Fruit fly (Drosophila melanogaster): Measurements from ENCODE around the gene Nna1.
A peak's percentile ranks its signal among the peaks of the same experiment; 100 is the strongest.

Gene Nna1

dm6 chrX:13643961-13644360, 48.1 kb upstream of the Nna1 start (continued):
- TF ChIP-seq lola (GFP tag; optimal IDR thresholded peaks at IDR 0.05): no peak
- peak; percentile 59 for TF ChIP-seq CG18262 (tag; optimal IDR thresholded peaks at IDR 0.05)
- TF ChIP-seq CG18619 (GFP tag; optimal IDR thresholded peaks at IDR 0.05): peak; percentile 1
- no peak for TF ChIP-seq CG8281 (tag; optimal IDR thresholded peaks at IDR 0.05)
- TF ChIP-seq CG1647 (GFP tag; optimal IDR thresholded peaks at IDR 0.05): peak; percentile 53
- TF ChIP-seq ind (GFP tag; optimal IDR thresholded peaks at IDR 0.05): peak; percentile 63
- no peak for TF ChIP-seq Tbp (GFP tag; optimal IDR thresholded peaks at IDR 0.05)
- peak; percentile 45 for TF ChIP-seq PHDP (tag; optimal IDR thresholded peaks at IDR 0.05)
- TF ChIP-seq chm (GFP tag; IDR thresholded peaks at IDR 0.05): 0 out of 2 replicates have a peak, but pooled peaks have one; percentile 59
- no peak for TF ChIP-seq CG4328 (GFP tag; optimal IDR thresholded peaks at IDR 0.05)
- no peak for TF ChIP-seq nerfin-1 (tag; optimal IDR thresholded peaks at IDR 0.05)
- TF ChIP-seq Hand (GFP tag; optimal IDR thresholded peaks at IDR 0.05): no peak
- peak; percentile 48 for TF ChIP-seq bab2 (GFP tag; optimal IDR thresholded peaks at IDR 0.05)
- no peak for TF ChIP-seq ash1 (GFP tag; optimal IDR thresholded peaks at IDR 0.05)
- TF ChIP-seq CG4730 (GFP tag; IDR thresholded peaks at IDR 0.05): peak; percentile 51; the same call in 1 of the 2 replicates
- no peak for TF ChIP-seq Dek (tag; optimal IDR thresholded peaks at IDR 0.05)
- TF ChIP-seq H15 (GFP tag; IDR thresholded peaks at IDR 0.05): peak; percentile 31; the same call in 1 of the 3 replicates
- TF ChIP-seq CG7556 (GFP tag; optimal IDR thresholded peaks at IDR 0.05): peak; percentile 27
- TF ChIP-seq bbx (GFP tag; IDR thresholded peaks at IDR 0.05; ENCODE audit: partially characterized antibody): no peak
- no peak for TF ChIP-seq CG7271 (tag; optimal IDR thresholded peaks at IDR 0.05)
- peak; percentile 67 for TF ChIP-seq dmrt99B (tag; optimal IDR thresholded peaks at IDR 0.05)
- peak; percentile 27 for TF ChIP-seq Asciz (GFP tag; optimal IDR thresholded peaks at IDR 0.05)
- no peak for TF ChIP-seq CkIIα-i1 (GFP tag; IDR thresholded peaks at IDR 0.05)
- peak; percentile 24; the same call in 1 of the 2 replicates for TF ChIP-seq E2f2 (GFP tag; IDR thresholded peaks at IDR 0.05)
- TF ChIP-seq CG11696 (GFP tag; IDR thresholded peaks at IDR 0.05): 0 out of 2 replicates have a peak, but pooled peaks have one; percentile 43
- TF ChIP-seq CG42726 (GFP tag; IDR thresholded peaks at IDR 0.05; ENCODE audit: partially characterized antibody): no peak
- TF ChIP-seq slp2 (GFP tag; optimal IDR thresholded peaks at IDR 0.05): peak; percentile 15
- TF ChIP-seq ranshi (GFP tag; IDR thresholded peaks at IDR 0.05): peak; percentile 72
- TF ChIP-seq MESR4 (GFP tag; optimal IDR thresholded peaks at IDR 0.05): no peak
- peak; percentile 63; the same call in 1 of the 2 replicates for TF ChIP-seq E2f1 (GFP tag; IDR thresholded peaks at IDR 0.05)
- TF ChIP-seq sens-2 (GFP tag; IDR thresholded peaks at IDR 0.05): peak; percentile 69
- TF ChIP-seq onecut (GFP tag; IDR thresholded peaks at IDR 0.05): no peak; the same call in 1 of the 2 replicates
- no peak for TF ChIP-seq ham (GFP tag; IDR thresholded peaks at IDR 0.05)
- peak; percentile 37; the same call in 1 of the 2 replicates for TF ChIP-seq CG6272 (GFP tag; IDR thresholded peaks at IDR 0.05)
- TF ChIP-seq pita (GFP tag; optimal IDR thresholded peaks at IDR 0.05): no peak
- TF ChIP-seq hkb (optimal IDR thresholded peaks at IDR 0.05): no peak
- peak; percentile 66 for TF ChIP-seq hkb (GFP tag; IDR thresholded peaks at IDR 0.05)
- no peak for TF ChIP-seq CG14965 (GFP tag; optimal IDR thresholded peaks at IDR 0.05; ENCODE audit: borderline replicate concordance)
- TF ChIP-seq CG4282 (GFP tag; optimal IDR thresholded peaks at IDR 0.05): no peak
- TF ChIP-seq tap (tag; optimal IDR thresholded peaks at IDR 0.05): peak; percentile 10
- TF ChIP-seq sna (GFP tag; IDR thresholded peaks at IDR 0.05; ENCODE audit: partially characterized antibody): no peak
- TF ChIP-seq Neu2 (GFP tag; optimal IDR thresholded peaks at IDR 0.05; ENCODE audit: borderline replicate concordance): no peak
- peak; percentile 81 for TF ChIP-seq Blimp-1 (GFP tag; optimal IDR thresholded peaks at IDR 0.05)
- TF ChIP-seq CG32532 (GFP tag; IDR thresholded peaks at IDR 0.05): peak; percentile 67
- peak; percentile 67 for TF ChIP-seq CG11456 (GFP tag; IDR thresholded peaks at IDR 0.05)
- peak; percentile 36 for TF ChIP-seq CG6813 (GFP tag; optimal IDR thresholded peaks at IDR 0.05)
- TF ChIP-seq CG17328 (GFP tag; IDR thresholded peaks at IDR 0.05): 0 out of 2 replicates have a peak, but pooled peaks have one; percentile 27
- peak; percentile 74 for TF ChIP-seq B-H1 (GFP tag; IDR thresholded peaks at IDR 0.05)
- no peak for TF ChIP-seq CG15696 (tag; optimal IDR thresholded peaks at IDR 0.05)
- TF ChIP-seq D19A (tag; optimal IDR thresholded peaks at IDR 0.05): peak; percentile 24
